Worm (Caenorhabditis elegans): Measurements from ENCODE around the gene lgc-12.

DNA sequence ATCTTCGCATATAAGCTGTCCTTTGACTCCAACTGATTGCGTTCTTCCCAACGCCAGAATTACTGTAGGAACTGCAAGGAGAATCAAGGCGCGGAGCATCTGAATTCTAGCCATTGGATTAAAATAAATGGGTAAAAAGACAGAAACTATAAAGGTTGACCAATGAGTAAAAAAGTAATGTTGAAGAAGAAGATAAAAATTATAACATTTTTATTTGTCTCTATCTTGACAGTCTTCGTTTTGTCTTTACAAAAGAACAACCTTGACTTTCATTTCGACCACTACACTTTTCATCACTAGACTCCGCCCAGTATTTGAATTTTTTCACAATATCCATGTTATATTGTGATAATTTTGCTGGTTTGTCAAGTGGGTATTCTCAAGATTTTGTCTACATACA lies 3.3 kb downstream of the lgc-12 start, which contains the start of gene ttr-8:
- no peak for TF ChIP-seq ceh-30 (tag; optimal IDR thresholded peaks at IDR 0.05)
- no peak for TF ChIP-seq fkh-10 (GFP tag; optimal IDR thresholded peaks at IDR 0.05)
- no peak for TF ChIP-seq ama-1 (optimal IDR thresholded peaks at IDR 0.05)
